Worm (Caenorhabditis elegans) whole organism, L3 larva: ENCODE data around the gene K01A12.3.

Experiments
- ZK546.5 ChIP-seq: sonication (generic microtip); optimal IDR thresholded peaks from 2 replicates; lab custom pipeline; 2017; ENCODE audit warnings: missing biosample characterization, missing genetic modification characterization
- ceh-82 ChIP-seq: fragments of 150-350 bp; optimal IDR thresholded peaks from 2 replicates; lab custom pipeline; 2014; ENCODE audit warnings: missing biosample characterization, missing genetic modification characterization
- daf-12 ChIP-seq: fragments of 150-350 bp; optimal IDR thresholded peaks from 2 replicates; lab custom pipeline; 2014; ENCODE audit warnings: missing biosample characterization, missing genetic modification reagents, missing genetic modification characterization
- elt-3 ChIP-seq, 3 experiments: fragments of 150-350 bp in 1 of 3; sonication (generic microtip) in 2 of 3; optimal IDR thresholded peaks; 2 replicates in 2 of 3; 4 replicates in 1 of 3; lab custom pipeline; 2014 to 2017; ENCODE audit warnings: missing biosample characterization in 3 of 3, missing genetic modification characterization in 3 of 3
- lin-15B ChIP-seq: fragments of 150-350 bp; optimal IDR thresholded peaks from 2 replicates; lab custom pipeline; 2014; ENCODE audit warnings: missing biosample characterization, missing genetic modification characterization
- mdl-1 ChIP-seq: fragments of 150-350 bp; optimal IDR thresholded peaks from 2 replicates; lab custom pipeline; 2014; ENCODE audit warnings: missing biosample characterization, missing genetic modification characterization
- nhr-43 ChIP-seq: sonication (generic microtip); optimal IDR thresholded peaks from 2 replicates; lab custom pipeline; 2016; ENCODE audit warnings: mild to moderate bottlenecking, missing genetic modification characterization, missing compliant biosample characterization; ENCODE audit not compliant: poor library complexity, severe bottlenecking
- sea-2 ChIP-seq: fragments of 150-350 bp; sonication (generic microtip); optimal IDR thresholded peaks from 4 replicates; lab custom pipeline; 2014; ENCODE audit warnings: missing biosample characterization, missing genetic modification reagents, missing genetic modification characterization
- tbx-2 ChIP-seq: sonication (generic microtip); optimal IDR thresholded peaks from 2 replicates; lab custom pipeline; 2016; ENCODE audit warnings: mild to moderate bottlenecking, missing genetic modification characterization, missing compliant biosample characterization
- zag-1 ChIP-seq: fragments of 150-350 bp; optimal IDR thresholded peaks from 2 replicates; lab custom pipeline; 2014; ENCODE audit warnings: missing biosample characterization, missing genetic modification characterization

ce11 chrX:8585837-8586236, 39.2 kb downstream of the K01A12.3 start, which contains the start of gene F18E9.3:
- TF ChIP-seq elt-3 (tag; optimal IDR thresholded peaks at IDR 0.05; lab: Kevin White, UChicago) (no peak), mdl-1 (tag; lab: Kevin White, UChicago) (no peak), zag-1 (tag; lab: Kevin White, UChicago) (no peak), lin-15B (tag; lab: Kevin White, UChicago) (no peak), sea-2 (no peak), daf-12 (no peak), tbx-2 (tag; lab: Kevin White, UChicago) (no peak), nhr-43 (no peak), ZK546.5 (tag; lab: Kevin White, UChicago) (no peak), ceh-82 (tag; lab: Kevin White, UChicago) (no peak)
